Worm (Caenorhabditis elegans): ENCODE results near the gene col-125.

The col-125 gene

DNA sequence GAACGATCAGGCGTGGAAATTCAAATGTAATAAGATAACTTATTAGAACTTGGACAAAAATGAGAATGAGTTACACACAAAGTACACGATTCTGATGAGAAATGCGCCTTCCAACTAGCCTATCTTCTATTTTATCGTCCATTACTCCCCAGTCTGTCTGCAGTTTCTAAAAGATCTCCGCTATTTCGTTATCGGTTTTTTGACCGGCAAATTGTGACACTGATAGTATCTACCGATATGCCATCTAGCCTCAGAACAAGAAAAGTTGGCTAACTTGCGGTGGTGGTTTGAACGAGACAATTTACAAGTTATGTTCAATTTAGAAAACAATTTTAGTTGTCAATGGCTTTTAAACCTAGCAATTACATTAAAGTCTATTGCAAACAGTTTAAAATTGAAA, 13.8 kb upstream of the col-125 start (continued):
- TF ChIP-seq rnt-1 (tag; optimal IDR thresholded peaks at IDR 0.05) (peak; percentile 9), lsy-2 (tag; optimal IDR thresholded peaks at IDR 0.05) (no peak), lir-3 (tag; optimal IDR thresholded peaks at IDR 0.05; ENCODE audit: poor library complexity) (no peak), pax-3 (tag; optimal IDR thresholded peaks at IDR 0.05) (no peak), hlh-4 (tag; optimal IDR thresholded peaks at IDR 0.05) (no peak)

DNA sequence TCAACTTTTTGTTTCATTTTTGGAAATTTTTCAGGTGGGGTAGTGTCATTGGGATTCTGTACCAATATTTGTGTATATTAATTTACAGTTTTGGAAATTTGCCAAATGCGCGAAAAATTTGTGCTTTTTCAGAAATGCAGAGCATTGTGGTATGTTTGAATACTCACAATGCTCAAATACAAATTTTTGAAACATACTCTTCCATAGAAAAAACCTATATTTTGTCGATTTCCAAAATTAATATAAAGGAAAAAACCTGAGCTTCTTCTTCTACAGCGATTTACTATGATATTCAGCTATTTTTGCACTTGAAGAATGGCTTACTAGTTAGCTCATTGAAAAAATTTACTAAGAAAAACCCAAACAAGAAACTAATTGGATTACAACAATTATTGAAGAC, 12.3 kb upstream of the col-125 start:
- TF ChIP-seq nhr-84 (tag; optimal IDR thresholded peaks at IDR 0.05) (no peak), fkh-4 (tag; optimal IDR thresholded peaks at IDR 0.05; ENCODE audit: borderline replicate concordance) (no peak)

DNA sequence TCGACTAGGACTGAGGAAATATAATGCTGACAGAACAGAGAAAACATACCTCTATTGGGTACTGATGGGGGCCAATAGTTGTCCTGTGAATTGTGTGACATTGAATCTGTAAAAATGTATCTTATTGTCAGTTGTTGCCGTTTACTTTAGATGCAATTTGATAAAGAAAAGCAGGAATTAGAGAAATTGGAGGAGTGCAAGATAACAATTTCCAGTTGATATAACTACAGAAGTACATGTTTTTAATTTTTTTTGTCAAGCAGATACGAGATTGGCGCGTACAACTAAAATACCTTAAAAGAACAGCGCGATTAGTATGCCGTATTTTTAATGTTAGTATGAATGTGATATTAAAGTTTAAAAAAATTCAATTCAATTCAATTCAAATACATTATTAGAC, 7.3 kb upstream of the col-125 start, which contains the start of gene zip-6:
zip-6 (minus strand) TSS at position 101 of the 400 bp plus-strand sequence.
- TF ChIP-seq swsn-7 (tag; optimal IDR thresholded peaks at IDR 0.05) (no peak), ceh-8 (GFP tag; optimal IDR thresholded peaks at IDR 0.05) (no peak), lsy-2 (tag; optimal IDR thresholded peaks at IDR 0.05) (no peak), skn-1 (tag; optimal IDR thresholded peaks at IDR 0.05) (no peak), Y116A8C.19 (tag; optimal IDR thresholded peaks at IDR 0.05; ENCODE audit: borderline replicate concordance) (no peak), nhr-28 (tag; optimal IDR thresholded peaks at IDR 0.05) (no peak), lin-35 (GFP tag; optimal IDR thresholded peaks at IDR 0.05) (no peak), unc-130 (tag; optimal IDR thresholded peaks at IDR 0.05) (no peak), nhr-12 (tag; optimal IDR thresholded peaks at IDR 0.05) (no peak), C04F5.9 (tag; optimal IDR thresholded peaks at IDR 0.05) (no peak), pag-3 (tag; optimal IDR thresholded peaks at IDR 0.05; ENCODE audit: borderline replicate concordance, insufficient read depth) (no peak), ceh-63 (GFP tag; optimal IDR thresholded peaks at IDR 0.05) (no peak), mef-2 (tag; optimal IDR thresholded peaks at IDR 0.05) (no peak)

DNA sequence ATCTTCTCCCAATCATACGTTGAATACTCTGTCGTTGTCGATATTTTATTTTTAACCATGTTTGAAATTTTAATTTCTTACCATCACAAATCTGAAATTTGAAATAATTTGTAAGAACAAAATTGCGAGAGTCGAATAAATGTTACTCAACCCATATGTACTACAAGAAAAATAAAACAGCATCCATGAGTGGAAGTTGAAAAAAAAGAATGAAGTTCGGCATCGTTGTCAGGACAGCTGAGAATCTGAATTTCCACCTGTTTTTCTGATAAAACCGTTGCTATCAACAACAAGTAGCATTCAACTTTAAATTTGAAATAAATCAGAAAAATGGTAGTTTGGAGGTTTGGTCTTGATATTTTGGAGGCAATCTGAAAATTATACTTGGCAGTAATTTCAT, 1.4 kb upstream of the col-125 start, which contains the start of gene C29F4.3:
C29F4.3 (minus strand) TSS at position 101 of the 400 bp plus-strand sequence.
- no peak for TF ChIP-seq sptf-1 (tag; optimal IDR thresholded peaks at IDR 0.05)

DNA sequence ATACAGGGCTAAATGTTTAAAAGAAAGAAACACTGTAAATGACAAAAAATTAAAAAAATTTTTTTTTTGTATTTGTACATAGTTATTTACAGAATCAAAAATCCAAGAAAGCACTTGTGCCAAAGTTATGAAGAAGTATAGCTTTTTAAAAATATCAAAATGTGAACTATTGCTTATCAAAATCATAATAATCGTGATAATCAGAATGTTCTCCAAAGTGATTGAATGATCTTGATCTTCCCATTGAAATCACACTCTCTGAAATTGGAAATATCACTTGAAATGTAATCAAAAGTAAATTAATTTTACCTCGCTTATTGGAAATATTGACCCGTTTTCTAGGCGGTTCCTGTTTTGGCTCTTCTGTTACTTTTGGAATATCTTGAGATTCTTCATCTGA, 1.2 kb downstream of the col-125 start:
- TF ChIP-seq unc-98 (GFP tag; IDR thresholded peaks at IDR 0.05) (no peak), C34B4.2 (tag; optimal IDR thresholded peaks at IDR 0.05) (no peak), nhr-19 (GFP tag; conservative IDR thresholded peaks at IDR 0.05) (no peak), nhr-85 (tag) (no peak), ceh-88 (GFP tag; IDR thresholded peaks at IDR 0.05) (no peak), lin-39 (tag; optimal IDR thresholded peaks at IDR 0.05) (no peak), C16A3.4 (tag; optimal IDR thresholded peaks at IDR 0.05) (no peak), fos-1 (tag; optimal IDR thresholded peaks at IDR 0.05) (no peak), nhr-77 (tag; optimal IDR thresholded peaks at IDR 0.05) (no peak), nhr-47 (tag; optimal IDR thresholded peaks at IDR 0.05) (no peak), efl-3 (GFP tag; optimal IDR thresholded peaks at IDR 0.05) (no peak), egl-27 (tag; optimal IDR thresholded peaks at IDR 0.05) (no peak), fkh-8 (tag; optimal IDR thresholded peaks at IDR 0.05) (no peak), ces-1 (GFP tag; optimal IDR thresholded peaks at IDR 0.05) (no peak), vab-15 (tag; optimal IDR thresholded peaks at IDR 0.05) (no peak), mef-2 (tag; optimal IDR thresholded peaks at IDR 0.05) (no peak), lsy-2 (tag; optimal IDR thresholded peaks at IDR 0.05) (no peak), nhr-28 (tag; optimal IDR thresholded peaks at IDR 0.05) (no peak)

Measured in whole organism, L1 larva.